Worm (Caenorhabditis elegans): ENCODE results near the gene str-256.

The str-256 gene

DNA sequence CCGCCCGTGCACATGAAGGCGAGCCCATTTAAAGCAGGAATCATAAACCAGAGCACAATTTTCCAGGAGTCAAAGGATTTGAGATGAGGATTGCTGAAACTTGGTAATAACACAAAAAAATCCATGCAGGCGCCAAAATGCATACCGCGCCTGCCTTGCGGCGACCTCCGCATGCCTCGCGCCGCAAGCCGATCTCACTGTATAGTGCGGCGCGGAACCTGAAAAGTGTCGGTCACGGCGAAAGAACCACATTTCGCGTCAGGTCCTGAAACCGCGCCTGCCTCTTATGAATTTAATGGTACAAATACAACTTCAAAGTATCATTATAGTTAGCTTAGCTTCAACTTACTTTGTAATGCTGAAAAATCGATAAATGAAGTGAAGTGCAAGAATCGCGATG lies 595 bp downstream of the str-256 start:
- TF ChIP-seq unc-62 (GFP tag; optimal IDR thresholded peaks at IDR 0.05), result no peak

- no peak for TF ChIP-seq unc-62 (GFP tag; optimal IDR thresholded peaks at IDR 0.05)
Measured at ce11 chrV:497399-497798, 3.7 kb downstream of the str-256 start, which contains the start of gene T01G6.1. Gene T01G6.1, plus strand, starts transcription at chrV:497699.

ce11 chrV:494284-494683 lies 6.8 kb downstream of the str-256 start, which contains the start of gene nhr-131:
Gene nhr-131, plus strand, starts transcription at chrV:494370.
- no peak for TF ChIP-seq unc-62 (GFP tag; optimal IDR thresholded peaks at IDR 0.05)

DNA sequence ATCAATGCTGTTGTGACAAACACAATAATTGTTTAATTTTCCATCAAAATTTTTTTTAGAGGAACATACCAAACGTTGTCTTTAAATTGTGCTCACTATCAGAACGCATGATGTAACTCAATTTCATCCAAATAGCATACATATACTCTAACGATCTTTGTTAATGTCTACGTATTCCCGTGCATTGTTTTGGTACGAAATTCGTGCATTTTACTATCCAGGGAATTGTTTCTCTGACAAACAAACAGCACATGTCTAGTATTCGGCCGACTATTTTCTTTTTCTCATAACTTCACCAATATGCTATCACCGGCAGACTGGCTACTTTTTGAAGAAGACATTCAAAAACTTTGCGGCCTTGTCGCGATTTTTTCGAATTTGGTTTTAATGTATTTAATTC lies 9.7 kb downstream of the str-256 start, which contains the start of gene str-196:
Gene str-196 (plus strand): TSS at position 301 of the 400 bp plus-strand sequence.
- TF ChIP-seq unc-62 (GFP tag; optimal IDR thresholded peaks at IDR 0.05), result no peak

DNA sequence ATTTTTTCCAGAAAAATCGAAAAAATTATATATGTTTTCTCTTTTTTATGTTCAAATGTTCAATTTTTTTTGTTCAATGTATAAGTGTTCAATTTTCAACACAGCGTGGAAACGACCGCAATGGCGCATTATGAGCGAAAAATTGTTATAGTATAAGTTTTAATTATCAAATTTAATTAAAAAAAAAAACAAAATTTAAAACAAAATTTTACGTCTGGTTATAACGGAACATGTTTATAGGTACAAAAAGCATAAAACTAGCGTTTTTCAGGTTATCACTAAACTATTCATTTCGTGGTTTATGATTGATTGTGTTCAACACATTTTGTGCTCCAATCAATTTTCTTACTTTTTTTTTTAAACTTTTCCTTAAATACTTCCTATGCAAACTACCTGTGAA lies 11.8 kb downstream of the str-256 start, which contains the start of gene nhr-106:
Gene nhr-106 (plus strand): TSS at position 301 of the 400 bp plus-strand sequence.
- TF ChIP-seq unc-62 (GFP tag; optimal IDR thresholded peaks at IDR 0.05), result no peak

ce11 chrV:487980-488379 lies 13.2 kb downstream of the str-256 start:
- no peak for TF ChIP-seq unc-62 (GFP tag; optimal IDR thresholded peaks at IDR 0.05)

DNA sequence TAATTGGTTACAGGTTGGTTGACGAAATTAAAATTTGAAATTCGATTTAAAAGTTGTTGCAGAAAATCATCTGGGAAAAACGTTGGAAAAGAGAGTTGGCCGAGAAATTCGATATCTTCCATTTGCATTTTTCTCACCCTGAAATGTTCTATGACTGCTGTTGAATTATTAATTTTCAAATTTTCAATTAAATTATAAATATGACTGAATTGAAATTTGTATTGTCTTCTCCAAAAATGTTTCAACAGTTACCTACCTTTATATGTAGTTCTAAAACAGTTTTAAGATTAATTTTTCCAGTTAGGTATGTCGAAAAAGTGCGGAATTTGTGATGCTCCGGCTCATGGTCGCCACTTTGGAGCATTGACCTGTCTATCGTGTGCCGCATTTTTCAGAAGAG lies 14.4 kb downstream of the str-256 start, which contains the start of gene nhr-211:
Gene nhr-211 (plus strand): TSS at position 301 of the 400 bp plus-strand sequence.
- no peak for TF ChIP-seq unc-62 (GFP tag; optimal IDR thresholded peaks at IDR 0.05)

- no peak for TF ChIP-seq unc-62 (GFP tag; optimal IDR thresholded peaks at IDR 0.05)
Measured at ce11 chrV:484285-484890, 16.7 kb downstream of the str-256 start, which contains the start of gene nhr-212. Gene nhr-212, plus strand, starts transcription at chrV:484857.

DNA sequence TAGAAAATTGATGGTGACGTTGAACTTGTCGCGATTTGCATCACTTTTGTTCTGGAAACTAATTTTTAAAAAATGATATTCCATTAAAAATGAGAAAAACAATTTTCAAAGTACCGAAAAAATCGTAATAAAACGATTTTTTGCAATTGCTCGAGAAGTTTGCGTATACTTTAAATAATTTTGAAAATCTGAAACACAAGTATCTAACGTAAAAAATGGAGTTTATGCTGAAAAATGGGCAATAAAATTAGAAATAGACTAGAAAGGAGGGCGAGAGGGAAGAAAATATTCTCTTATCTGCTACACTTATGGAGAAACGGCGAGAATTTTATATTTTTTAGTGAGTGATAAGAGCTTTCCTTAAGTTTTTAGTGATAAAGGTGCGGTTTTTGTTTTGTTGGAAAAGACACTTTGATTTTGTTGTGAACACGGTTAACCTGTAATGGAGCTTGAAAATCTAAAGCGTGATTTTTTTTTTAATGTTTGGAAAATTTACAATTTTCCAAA lies 17.8 kb downstream of the str-256 start, which contains the start of gene nhr-130:
Gene nhr-130 (minus strand): TSS at position 51 of the 507 bp plus-strand sequence.
- TF ChIP-seq unc-62 (GFP tag; optimal IDR thresholded peaks at IDR 0.05), result no peak

ce11 chrV:482860-483259 lies 18.3 kb downstream of the str-256 start:
- TF ChIP-seq unc-62 (GFP tag; optimal IDR thresholded peaks at IDR 0.05), result no peak

DNA sequence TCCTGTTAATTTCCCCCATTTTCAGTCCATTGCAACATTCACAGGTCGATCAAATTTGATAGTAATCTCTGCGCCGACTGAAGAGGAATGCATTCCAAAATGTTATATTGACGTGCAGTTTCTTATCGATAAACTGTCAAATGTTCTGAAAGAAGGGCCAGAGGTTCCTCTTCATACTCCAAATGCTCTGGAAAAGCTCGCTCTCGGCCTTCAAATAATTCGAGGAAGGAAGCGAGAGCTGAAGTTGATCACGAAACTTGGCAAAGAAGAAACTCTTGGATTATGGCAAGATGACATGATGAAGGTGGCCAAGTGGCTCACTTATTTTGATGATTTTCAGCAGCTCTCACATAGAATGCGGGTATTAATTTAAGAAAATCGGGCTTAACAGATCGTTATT lies 22.1 kb downstream of the str-256 start:
- no peak for TF ChIP-seq unc-62 (GFP tag; optimal IDR thresholded peaks at IDR 0.05)

DNA sequence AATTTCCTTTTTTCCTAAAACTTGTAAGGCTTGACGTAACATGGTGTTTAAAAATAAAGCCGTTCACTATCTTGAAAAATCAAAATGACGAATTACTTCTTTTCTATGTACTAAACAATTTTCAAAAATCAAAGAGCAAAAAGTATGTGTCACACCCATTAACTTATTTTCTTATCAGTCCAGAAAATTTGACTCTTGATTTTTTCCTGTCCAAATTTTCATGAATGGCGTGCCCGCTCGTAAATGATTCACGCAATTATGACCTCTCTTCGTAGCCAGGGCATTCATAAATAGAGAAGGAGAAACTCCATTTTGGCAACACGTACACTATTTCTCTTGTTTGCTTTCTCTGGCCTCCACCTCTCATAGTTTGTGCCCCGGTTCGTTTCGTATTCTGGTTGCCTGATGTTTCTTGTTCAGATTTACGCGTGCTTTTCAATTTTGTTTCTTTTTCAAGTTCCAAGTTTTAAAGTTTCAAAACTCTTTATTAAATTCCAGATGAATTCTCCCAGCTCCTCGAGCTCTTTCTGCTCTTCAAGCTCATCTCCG lies 23.4 kb downstream of the str-256 start, which contains the start of gene nhr-55:
Gene nhr-55 (plus strand): TSS at position 499 of the 549 bp plus-strand sequence.
- no peak for TF ChIP-seq unc-62 (GFP tag; optimal IDR thresholded peaks at IDR 0.05)

DNA sequence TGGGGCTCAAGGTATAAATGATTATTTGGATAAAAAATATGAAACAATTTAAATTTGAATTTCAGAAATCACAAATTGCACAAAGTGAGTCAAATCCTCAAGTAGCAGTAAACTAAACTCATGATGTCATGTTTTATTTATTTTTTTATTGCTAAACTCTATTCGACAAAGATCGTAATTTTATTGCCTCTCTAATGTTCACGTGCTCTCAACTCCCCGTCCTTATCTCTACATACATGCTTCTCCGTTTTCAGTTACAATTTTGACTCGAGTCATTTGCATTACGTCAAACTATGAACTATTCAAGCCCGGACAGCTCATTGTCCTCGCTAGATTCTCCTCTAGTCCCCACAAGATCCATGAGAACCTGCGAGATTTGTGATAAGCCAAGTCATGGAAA lies 26.6 kb downstream of the str-256 start, which contains the start of gene nhr-99:
Gene nhr-99 (plus strand): TSS at position 263 of the 400 bp plus-strand sequence.
- no peak for TF ChIP-seq unc-62 (GFP tag; optimal IDR thresholded peaks at IDR 0.05)

ce11 chrV:472589-472988 lies 28.5 kb downstream of the str-256 start, which contains the start of gene srt-31:
Gene srt-31, plus strand, starts transcription at chrV:472889.
- TF ChIP-seq unc-62 (GFP tag; optimal IDR thresholded peaks at IDR 0.05), result no peak

ce11 chrV:468460-468859 lies 32.7 kb downstream of the str-256 start, which contains the start of gene srbc-57:
Gene srbc-57, minus strand, starts transcription at chrV:468560.
- no peak for TF ChIP-seq unc-62 (GFP tag; optimal IDR thresholded peaks at IDR 0.05)

- TF ChIP-seq unc-62 (GFP tag; optimal IDR thresholded peaks at IDR 0.05), result no peak
Measured at ce11 chrV:467507-467906, 33.6 kb downstream of the str-256 start.

ce11 chrV:465355-465754 lies 35.8 kb downstream of the str-256 start:
- no peak for TF ChIP-seq unc-62 (GFP tag; optimal IDR thresholded peaks at IDR 0.05)
